Fruit fly (Drosophila melanogaster): Measurements from ENCODE around the gene tgo.

tgo gene

dm6 chr3R:9068418-9068817 is 48.6 kb upstream of the tgo start (continued):
- no peak for TF ChIP-seq CG18764 (GFP tag; optimal IDR thresholded peaks at IDR 0.05)
- TF ChIP-seq nerfin-2 (GFP tag; IDR thresholded peaks at IDR 0.05; ENCODE audit: partially characterized antibody): peak; percentile 37; the same call in 1 of the 2 replicates
- TF ChIP-seq zen (tag; optimal IDR thresholded peaks at IDR 0.05): no peak
- no peak for TF ChIP-seq oc (tag; optimal IDR thresholded peaks at IDR 0.05)
- TF ChIP-seq z (GFP tag; IDR thresholded peaks at IDR 0.05): no peak
- no peak for TF ChIP-seq ara (GFP tag; IDR thresholded peaks at IDR 0.05)
- TF ChIP-seq dan (GFP tag; IDR thresholded peaks at IDR 0.05): no peak
- no peak for TF ChIP-seq Xrp1 (GFP tag; IDR thresholded peaks at IDR 0.05)
- TF ChIP-seq pho (GFP tag; optimal IDR thresholded peaks at IDR 0.05): no peak
- TF ChIP-seq en (GFP tag; optimal IDR thresholded peaks at IDR 0.05): no peak
- TF ChIP-seq HLH54F (GFP tag; optimal IDR thresholded peaks at IDR 0.05): no peak
- TF ChIP-seq wek (GFP tag; optimal IDR thresholded peaks at IDR 0.05): no peak
- TF ChIP-seq CG18599 (GFP tag; optimal IDR thresholded peaks at IDR 0.05): no peak
- TF ChIP-seq CG13287 (GFP tag; IDR thresholded peaks at IDR 0.05; ENCODE audit: partially characterized antibody): 0 out of 2 replicates have a peak, but pooled peaks have one; percentile 20
- no peak for TF ChIP-seq pnt (GFP tag; optimal IDR thresholded peaks at IDR 0.05)
- TF ChIP-seq Ets65A (GFP tag): peak; percentile 75
- TF ChIP-seq CG11456 (GFP tag; IDR thresholded peaks at IDR 0.05): no peak
- TF ChIP-seq CG10654 (GFP tag; optimal IDR thresholded peaks at IDR 0.05): no peak
- TF ChIP-seq CG14860 (GFP tag; IDR thresholded peaks at IDR 0.05; ENCODE audit: partially characterized antibody): peak; percentile 67; the same call in 1 of the 3 replicates
- TF ChIP-seq al (GFP tag; IDR thresholded peaks at IDR 0.05): no peak
- peak; percentile 66 for TF ChIP-seq vnd (GFP tag; IDR thresholded peaks at IDR 0.05; ENCODE audit: partially characterized antibody)
- no peak for TF ChIP-seq stc (GFP tag; IDR thresholded peaks at IDR 0.05)
- TF ChIP-seq CG30431 (GFP tag; optimal IDR thresholded peaks at IDR 0.05): no peak

- TF ChIP-seq CG9876 (GFP tag; optimal IDR thresholded peaks at IDR 0.05) (no peak), luna (GFP tag; optimal IDR thresholded peaks at IDR 0.05) (no peak), CG15696 (tag; optimal IDR thresholded peaks at IDR 0.05) (peak; percentile 34), wdn (GFP tag; IDR thresholded peaks at IDR 0.05) (no peak), prd (optimal IDR thresholded peaks at IDR 0.05) (no peak), prd (GFP tag; IDR thresholded peaks at IDR 0.05) (peak; percentile 46; the same call in 1 of the 3 replicates), zen2 (GFP tag; IDR thresholded peaks at IDR 0.05; ENCODE audit: partially characterized antibody) (no peak), CG2712 (tag; optimal IDR thresholded peaks at IDR 0.05) (peak; percentile 54), CG4707 (GFP tag; optimal IDR thresholded peaks at IDR 0.05) (no peak), Drgx (GFP tag; IDR thresholded peaks at IDR 0.05) (no peak), Ravus (GFP tag; IDR thresholded peaks at IDR 0.05) (no peak), CG11504 (tag; optimal IDR thresholded peaks at IDR 0.05) (no peak), Nf-YA (GFP tag; IDR thresholded peaks at IDR 0.05) (no peak), CG18476 (GFP tag; optimal IDR thresholded peaks at IDR 0.05) (no peak), CG42726 (GFP tag; IDR thresholded peaks at IDR 0.05; ENCODE audit: partially characterized antibody) (no peak), CG16813 (GFP tag; IDR thresholded peaks at IDR 0.05; ENCODE audit: partially characterized antibody) (peak; percentile 49; the same call in 1 of the 3 replicates), CG10147 (GFP tag; optimal IDR thresholded peaks at IDR 0.05) (peak; percentile 67), CG30431 (GFP tag; optimal IDR thresholded peaks at IDR 0.05) (no peak), CG10979 (tag; optimal IDR thresholded peaks at IDR 0.05) (peak; percentile 29), CG17612 (GFP tag; IDR thresholded peaks at IDR 0.05) (no peak), tna (GFP tag; IDR thresholded peaks at IDR 0.05; ENCODE audit: partially characterized antibody) (no peak), chif (GFP tag; optimal IDR thresholded peaks at IDR 0.05) (peak; percentile 40 to 53), zf30C (GFP tag; optimal IDR thresholded peaks at IDR 0.05) (no peak), CG2129 (GFP tag; IDR thresholded peaks at IDR 0.05; ENCODE audit: partially characterized antibody) (no peak), NFAT (GFP tag; IDR thresholded peaks at IDR 0.05) (no peak; the same call in 1 of the 2 replicates), CG18262 (tag; optimal IDR thresholded peaks at IDR 0.05) (peak; percentile 29), CG15073 (GFP tag; optimal IDR thresholded peaks at IDR 0.05) (no peak), Rfx (GFP tag; IDR thresholded peaks at IDR 0.05) (peak; percentile 82), CG12744 (GFP tag; optimal IDR thresholded peaks at IDR 0.05) (no peak), CG14667 (GFP tag; IDR thresholded peaks at IDR 0.05) (no peak)
These were observed 45.1 kb upstream of the tgo start, which contains the start of the genes beag and Ada for dm6 chr3R:9064874-9065273. beag (minus strand) TSS chr3R:9065078. Ada (plus strand) TSS chr3R:9065183.

Measured in whole organism, embryonic.